Fruit fly (Drosophila melanogaster) whole organism, prepupa: ENCODE results near the gene dock.

Source experiments
- CG11902 ChIP-seq: fragments of 200-800 bp; sonication (Bioruptor generic); optimal IDR thresholded peaks from 3 replicates; lab custom pipeline; 2016; ENCODE audit warnings: missing biosample characterization, missing genetic modification characterization
- CG31627 ChIP-seq: fragments of 200-800 bp; sonication (Bioruptor generic); optimal IDR thresholded peaks from 3 replicates; lab custom pipeline; 2016; ENCODE audit warnings: missing biosample characterization, missing genetic modification characterization
- CG3919 ChIP-seq: fragments of 200-800 bp; sonication (Bioruptor generic); optimal IDR thresholded peaks from 3 replicates; lab custom pipeline; 2016; ENCODE audit warnings: missing biosample characterization, missing genetic modification characterization
- CG6808 ChIP-seq: fragments of 200-800 bp; sonication (Bioruptor generic); optimal IDR thresholded peaks from 3 replicates; lab custom pipeline; 2017; ENCODE audit warnings: missing biosample characterization, missing genetic modification characterization, mild to moderate bottlenecking, moderate library complexity, missing genetic modification reagents
- CG6854 ChIP-seq: fragments of 200-800 bp; sonication (Bioruptor generic); optimal IDR thresholded peaks from 2 replicates; lab custom pipeline; 2017; ENCODE audit warnings: missing biosample characterization, mild to moderate bottlenecking, missing genetic modification characterization
- Eip75B ChIP-seq: fragments of 200-800 bp; sonication (Bioruptor generic); optimal IDR thresholded peaks from 3 replicates; lab custom pipeline; 2016; ENCODE audit warnings: missing biosample characterization, missing genetic modification characterization
- Sox102F ChIP-seq: fragments of 200-800 bp; sonication (Bioruptor generic); optimal IDR thresholded peaks from 2 replicates; lab custom pipeline; 2016; ENCODE audit warnings: missing biosample characterization, mild to moderate bottlenecking, missing genetic modification characterization
- achi ChIP-seq: fragments of 200-800 bp; sonication (Bioruptor generic); optimal IDR thresholded peaks from 3 replicates; lab custom pipeline; 2016; ENCODE audit warnings: missing biosample characterization, missing genetic modification characterization
- acj6 ChIP-seq: fragments of 200-800 bp; sonication (Bioruptor generic); optimal IDR thresholded peaks from 3 replicates; lab custom pipeline; 2016; ENCODE audit warnings: missing biosample characterization, missing genetic modification characterization
- eg ChIP-seq: fragments of 200-800 bp; sonication (Bioruptor generic); IDR thresholded peaks from 3 replicates; pipeline ENCODE4 v1.3.6; 2022; ENCODE audit warnings: missing biosample characterization, missing genetic modification characterization
- fd85E ChIP-seq: fragments of 200-800 bp; sonication (Bioruptor generic); optimal IDR thresholded peaks from 3 replicates; lab custom pipeline; 2016; ENCODE audit warnings: missing biosample characterization, missing genetic modification characterization
- pdm3 ChIP-seq: fragments of 200-800 bp; sonication (Bioruptor generic); optimal IDR thresholded peaks from 3 replicates; lab custom pipeline; 2016; ENCODE audit warnings: missing biosample characterization, missing genetic modification characterization
- svp ChIP-seq: fragments of 200-800 bp; sonication (Bioruptor generic); peaks from one replicate; lab custom pipeline; 2016; ENCODE audit warnings: missing biosample characterization, missing genetic modification characterization

dm6 chr2L:857897-858517, 32.2 kb downstream of the dock start:
- TF ChIP-seq svp (GFP tag; lab: Kevin White, UChicago) (peak; percentile 60), CG11902 (GFP tag; lab: Kevin White, UChicago) (no peak), Eip75B (GFP tag; lab: Kevin White, UChicago) (peak; percentile 39), fd85E (GFP tag; lab: Kevin White, UChicago) (no peak), pdm3 (GFP tag; lab: Kevin White, UChicago) (peak; percentile 39), CG3919 (GFP tag; lab: Kevin White, UChicago) (peak; percentile 11), eg (GFP tag; lab: Robert Waterston, UW) (0 out of 3 replicates have a peak, but pooled peaks have one; percentile 34), acj6 (GFP tag; lab: Kevin White, UChicago) (no peak), achi (GFP tag; lab: Kevin White, UChicago) (no peak), CG31627 (GFP tag; lab: Kevin White, UChicago) (peak; percentile 43), Sox102F (GFP tag; lab: Kevin White, UChicago) (peak; percentile 29), CG6854 (GFP tag; lab: Kevin White, UChicago) (no peak), CG6808 (GFP tag; lab: Kevin White, UChicago) (no peak)
